Worm (Caenorhabditis elegans): Measurements from ENCODE around the gene K04C2.2.

ce11 chrIII:6904468-6904867, 14.9 kb downstream of the K04C2.2 start:
- no peak for TF ChIP-seq alr-1 (tag; optimal IDR thresholded peaks at IDR 0.05)
- no peak for TF ChIP-seq nhr-11 (tag; optimal IDR thresholded peaks at IDR 0.05)
- TF ChIP-seq zag-1 (tag; optimal IDR thresholded peaks at IDR 0.05): no peak
- no peak for TF ChIP-seq snpc-4 (tag; optimal IDR thresholded peaks at IDR 0.05)
- no peak for TF ChIP-seq R02D3.7 (tag; optimal IDR thresholded peaks at IDR 0.05)

All from whole organism, L2 larva.